Fruit fly (Drosophila melanogaster) whole organism, embryonic: ENCODE measurements around the gene CG14357.

Experiments
- Asciz ChIP-seq: fragments of 200-800 bp; sonication (Bioruptor generic); optimal IDR thresholded peaks from 2 replicates; lab custom pipeline; 2017; ENCODE audit warnings: missing biosample characterization, mild to moderate bottlenecking, missing genetic modification characterization, missing genetic modification reagents
- Atf6 ChIP-seq: fragments of 200-800 bp; sonication (Bioruptor generic); IDR thresholded peaks from 2 replicates; pipeline ENCODE4 v1.3.6; 2022; ENCODE audit warnings: missing biosample characterization, missing genetic modification characterization
- CG10147 ChIP-seq: fragments of 200-800 bp; sonication (Bioruptor generic); optimal IDR thresholded peaks from 2 replicates; lab custom pipeline; 2019; ENCODE audit warnings: missing biosample characterization, mild to moderate bottlenecking, missing genetic modification characterization, moderate library complexity
- CG10267 ChIP-seq: fragments of 200-800 bp; sonication (Bioruptor generic); optimal IDR thresholded peaks from 2 replicates; lab custom pipeline; 2018; ENCODE audit warnings: missing biosample characterization, mild to moderate bottlenecking, missing genetic modification characterization, moderate library complexity
- CG10274 ChIP-seq: fragments of 200-800 bp; sonication (Bioruptor generic); optimal IDR thresholded peaks from 3 replicates; lab custom pipeline; 2017; ENCODE audit warnings: missing biosample characterization, mild to moderate bottlenecking, missing genetic modification characterization
- CG10462 ChIP-seq: fragments of 200-800 bp; sonication (Bioruptor generic); optimal IDR thresholded peaks from 2 replicates; lab custom pipeline; 2016; ENCODE audit warnings: missing biosample characterization, missing genetic modification characterization
- CG11247 ChIP-seq: fragments of 200-800 bp; sonication (Bioruptor generic); IDR thresholded peaks from 2 replicates; pipeline ENCODE4 v1.3.6; 2022; ENCODE audit warnings: missing biosample characterization, missing genetic modification characterization
- CG12071 ChIP-seq: fragments of 200-800 bp; sonication (Bioruptor generic); optimal IDR thresholded peaks from 3 replicates; lab custom pipeline; 2018; ENCODE audit warnings: missing biosample characterization, mild to moderate bottlenecking, missing genetic modification characterization
- CG13123 ChIP-seq: fragments of 200-800 bp; sonication (Bioruptor generic); optimal IDR thresholded peaks from 2 replicates; lab custom pipeline; 2016; ENCODE audit warnings: missing biosample characterization, missing genetic modification characterization
- CG1602 ChIP-seq: fragments of 200-800 bp; sonication (Bioruptor generic); optimal IDR thresholded peaks from 3 replicates; lab custom pipeline; 2016; ENCODE audit warnings: missing biosample characterization, missing genetic modification characterization
- CG16815 ChIP-seq: fragments of 200-800 bp; sonication (Bioruptor generic); optimal IDR thresholded peaks from 3 replicates; lab custom pipeline; 2017; ENCODE audit warnings: missing biosample characterization, mild to moderate bottlenecking, missing genetic modification characterization
- CG17802 ChIP-seq: fragments of 200-800 bp; sonication (Bioruptor generic); optimal IDR thresholded peaks from 2 replicates; lab custom pipeline; 2018; ENCODE audit warnings: missing biosample characterization, mild to moderate bottlenecking, missing genetic modification characterization, moderate library complexity
- CG17829 ChIP-seq: fragments of 200-800 bp; optimal IDR thresholded peaks from 2 replicates; lab custom pipeline; 2019; ENCODE audit warnings: missing biosample characterization, mild to moderate bottlenecking, missing genetic modification characterization, moderate library complexity
- CG18476 ChIP-seq: fragments of 200-800 bp; sonication (Bioruptor generic); optimal IDR thresholded peaks from 2 replicates; lab custom pipeline; 2016; ENCODE audit warnings: missing biosample characterization, mild to moderate bottlenecking, missing genetic modification characterization
- CG2116 ChIP-seq: fragments of 200-800 bp; sonication (Bioruptor generic); optimal IDR thresholded peaks from 3 replicates; lab custom pipeline; 2018; ENCODE audit warnings: missing biosample characterization, mild to moderate bottlenecking, missing genetic modification characterization
- CG4282 ChIP-seq: fragments of 200-800 bp; sonication (Bioruptor generic); optimal IDR thresholded peaks from 2 replicates; lab custom pipeline; 2016; ENCODE audit warnings: missing biosample characterization, missing genetic modification characterization
- CG5180 ChIP-seq: fragments of 200-800 bp; sonication (Bioruptor generic); optimal IDR thresholded peaks from 3 replicates; lab custom pipeline; 2017; ENCODE audit warnings: missing biosample characterization, missing genetic modification characterization, mild to moderate bottlenecking, moderate library complexity, missing genetic modification reagents
- CG6683 ChIP-seq: fragments of 200-800 bp; sonication (Bioruptor generic); optimal IDR thresholded peaks from 2 replicates; lab custom pipeline; 2017; ENCODE audit warnings: missing biosample characterization, mild to moderate bottlenecking, missing genetic modification characterization, missing genetic modification reagents
- CG7839 ChIP-seq: fragments of 200-800 bp; sonication (Bioruptor generic); optimal IDR thresholded peaks from 3 replicates; lab custom pipeline; 2018; ENCODE audit warnings: missing biosample characterization, mild to moderate bottlenecking, missing genetic modification characterization, moderate library complexity
- CG8290 ChIP-seq, 3 experiments: fragments of 200-800 bp; sonication (Bioruptor generic); optimal IDR thresholded peaks; 2 replicates each; lab custom pipeline; 2016 to 2019; ENCODE audit warnings: missing biosample characterization in 3 of 3, missing genetic modification characterization in 3 of 3, mild to moderate bottlenecking in 2 of 3, moderate library complexity in 1 of 3
- CTCF ChIP-seq: fragments of 200-800 bp; sonication (Bioruptor generic); optimal IDR thresholded peaks from 2 replicates; lab custom pipeline; 2017; ENCODE audit warnings: missing biosample characterization, mild to moderate bottlenecking, missing genetic modification characterization, moderate library complexity
- D19B ChIP-seq: fragments of 200-800 bp; sonication (Bioruptor generic); optimal IDR thresholded peaks from 2 replicates; lab custom pipeline; 2017; ENCODE audit warnings: missing biosample characterization, mild to moderate bottlenecking, missing genetic modification characterization
- Dfd ChIP-seq, 2 experiments: fragments of >200 bp; optimal IDR thresholded peaks; 2 replicates each; lab custom pipeline; 2017; ENCODE audit warnings: missing biosample characterization in 2 of 2, missing genetic modification characterization in 2 of 2
- Dp ChIP-seq: fragments of 200-800 bp; sonication (Bioruptor generic); optimal IDR thresholded peaks from 2 replicates; lab custom pipeline; 2018; ENCODE audit warnings: missing biosample characterization, mild to moderate bottlenecking, missing genetic modification characterization, moderate library complexity
- Hmr ChIP-seq: fragments of 200-800 bp; sonication (Bioruptor generic); optimal IDR thresholded peaks from 3 replicates; lab custom pipeline; 2017; ENCODE audit warnings: mild to moderate bottlenecking, missing biosample characterization, missing genetic modification reagents, missing genetic modification characterization
- Hr78 ChIP-seq, 2 experiments: fragments of 200-800 bp in 1 of 2; fragments of >200 bp in 1 of 2; sonication (Bioruptor generic) in 1 of 2; optimal IDR thresholded peaks; 2 replicates each; lab custom pipeline; 2017 to 2019; ENCODE audit warnings: missing biosample characterization in 2 of 2, missing genetic modification characterization in 2 of 2, mild to moderate bottlenecking in 1 of 2, moderate library complexity in 1 of 2
- Hsf ChIP-seq: fragments of 200-800 bp; sonication (Bioruptor generic); optimal IDR thresholded peaks from 3 replicates; lab custom pipeline; 2016; ENCODE audit warnings: missing biosample characterization, missing genetic modification characterization
- Lpt ChIP-seq: fragments of >200 bp; optimal IDR thresholded peaks from 2 replicates; lab custom pipeline; 2018; ENCODE audit warnings: missing biosample characterization, missing genetic modification characterization
- Mad ChIP-seq: fragments of 200-800 bp; sonication (Bioruptor generic); optimal IDR thresholded peaks from 2 replicates; lab custom pipeline; 2016; ENCODE audit warnings: missing biosample characterization, missing genetic modification characterization
- NC2β ChIP-seq: fragments of 200-800 bp; sonication (Bioruptor generic); optimal IDR thresholded peaks from 2 replicates; lab custom pipeline; 2016; ENCODE audit warnings: missing biosample characterization, missing genetic modification characterization
- Oaz ChIP-seq: fragments of 200-800 bp; sonication (Bioruptor generic); IDR thresholded peaks from 2 replicates; pipeline ENCODE4 v1.3.6; 2022; ENCODE audit warnings: missing biosample characterization, missing genetic modification characterization
- ash1 ChIP-seq: fragments of 200-800 bp; sonication (Bioruptor generic); optimal IDR thresholded peaks from 2 replicates; lab custom pipeline; 2018; ENCODE audit warnings: missing biosample characterization, mild to moderate bottlenecking, missing genetic modification characterization
- fd3F ChIP-seq: fragments of 200-800 bp; sonication (Bioruptor generic); optimal IDR thresholded peaks from 2 replicates; lab custom pipeline; 2018; ENCODE audit warnings: missing biosample characterization, mild to moderate bottlenecking, missing genetic modification characterization, moderate library complexity
- gem ChIP-seq: fragments of 200-800 bp; sonication (Bioruptor generic); optimal IDR thresholded peaks from 2 replicates; lab custom pipeline; 2019; ENCODE audit warnings: missing biosample characterization, mild to moderate bottlenecking, missing genetic modification characterization, moderate library complexity
- grau ChIP-seq: fragments of 200-800 bp; optimal IDR thresholded peaks from 3 replicates; lab custom pipeline; 2019; ENCODE audit warnings: missing biosample characterization, mild to moderate bottlenecking, missing genetic modification characterization, moderate library complexity
- gt ChIP-seq: fragments of 200-800 bp; sonication (Bioruptor generic); IDR thresholded peaks from 2 replicates; pipeline ENCODE4 v1.3.6; 2022; ENCODE audit warnings: missing biosample characterization, missing genetic modification characterization
- hbn ChIP-seq: fragments of 200-800 bp; sonication (Bioruptor generic); IDR thresholded peaks from 2 replicates; pipeline ENCODE4 v1.3.6; 2022; ENCODE audit warnings: missing biosample characterization, missing genetic modification characterization; ENCODE audit not compliant: partially characterized antibody
- kni ChIP-seq: fragments of 200-800 bp; sonication (Bioruptor generic); optimal IDR thresholded peaks from 3 replicates; lab custom pipeline; 2017; ENCODE audit warnings: mild to moderate bottlenecking, missing biosample characterization, missing genetic modification reagents, missing genetic modification characterization
- luna ChIP-seq: fragments of 200-800 bp; sonication (Bioruptor generic); optimal IDR thresholded peaks from 2 replicates; lab custom pipeline; 2016; ENCODE audit warnings: missing biosample characterization, missing genetic modification characterization
- nerfin-2 ChIP-seq: fragments of 200-800 bp; sonication (Bioruptor generic); IDR thresholded peaks from 2 replicates; pipeline ENCODE4 v1.3.6; 2022; ENCODE audit warnings: missing biosample characterization, missing genetic modification characterization; ENCODE audit not compliant: partially characterized antibody
- p53 ChIP-seq: fragments of 200-800 bp; sonication (Bioruptor generic); optimal IDR thresholded peaks from 2 replicates; lab custom pipeline; 2016; ENCODE audit warnings: missing biosample characterization, missing genetic modification characterization
- phol ChIP-seq: fragments of 200-800 bp; sonication (Bioruptor generic); optimal IDR thresholded peaks from 3 replicates; lab custom pipeline; 2018; ENCODE audit warnings: missing biosample characterization, mild to moderate bottlenecking, missing genetic modification characterization, moderate library complexity
- prd ChIP-seq, 3 experiments: fragments of >200 bp in 2 of 3; fragments of 200-800 bp in 1 of 3; sonication (Bioruptor generic) in 1 of 3; optimal IDR thresholded peaks in 2 of 3; IDR thresholded peaks in 1 of 3; 2 replicates in 2 of 3; 3 replicates in 1 of 3; pipeline versions ENCODE4 v1.3.6 to Lab custom; 2017 to 2022; ENCODE audit warnings: missing biosample characterization in 1 of 3, missing genetic modification characterization in 1 of 3
- rib ChIP-seq: fragments of 200-800 bp; sonication (Bioruptor generic); IDR thresholded peaks from 2 replicates; pipeline ENCODE4 v1.3.6; 2022; ENCODE audit warnings: missing biosample characterization, missing genetic modification characterization
- row ChIP-seq: fragments of 200-800 bp; sonication (Bioruptor generic); IDR thresholded peaks from 3 replicates; pipeline ENCODE4 v1.3.6; 2022; ENCODE audit warnings: missing biosample characterization, missing genetic modification characterization
- salm ChIP-seq: fragments of 200-800 bp; sonication (Bioruptor generic); optimal IDR thresholded peaks from 2 replicates; lab custom pipeline; 2018; ENCODE audit warnings: missing biosample characterization, mild to moderate bottlenecking, missing genetic modification characterization
- slou ChIP-seq: fragments of 200-800 bp; sonication (Bioruptor generic); optimal IDR thresholded peaks from 3 replicates; lab custom pipeline; 2016; ENCODE audit warnings: missing biosample characterization, missing genetic modification characterization
- zen ChIP-seq: fragments of 200-800 bp; sonication (Bioruptor generic); optimal IDR thresholded peaks from 3 replicates; lab custom pipeline; 2018; ENCODE audit warnings: missing biosample characterization, mild to moderate bottlenecking, missing genetic modification characterization, moderate library complexity

Gene CG14357

dm6 chr3R:14108158-14108921 is 3.6 kb downstream of the CG14357 start, which contains the start of gene CG12402 (continued):
- TF ChIP-seq gt (GFP tag; lab: Robert Waterston, UW), result peak; percentile 58
- TF ChIP-seq CG13123 (GFP tag; lab: Kevin White, UChicago), result peak; percentile 38
- peak; percentile 51 for TF ChIP-seq CG17802 (tag; lab: Kevin White, UChicago)
- peak; percentile 49 for TF ChIP-seq CG2116
- no peak for TF ChIP-seq nerfin-2 (GFP tag; lab: Robert Waterston, UW)
- TF ChIP-seq luna (GFP tag; lab: Kevin White, UChicago), result no peak
- peak; percentile 82 for TF ChIP-seq CG8290 (GFP tag; optimal IDR thresholded peaks at IDR 0.05; lab: Kevin White, UChicago)
- peak; percentile 53 to 90 for TF ChIP-seq CG8290 (tag; optimal IDR thresholded peaks at IDR 0.05; lab: Kevin White, UChicago)
- peak; percentile 72 for TF ChIP-seq fd3F (GFP tag; lab: Kevin White, UChicago)
- peak; percentile 75 for TF ChIP-seq CG5180
- TF ChIP-seq phol (tag; lab: Kevin White, UChicago), result peak; percentile 86
- TF ChIP-seq slou (GFP tag; lab: Kevin White, UChicago), result no peak
- TF ChIP-seq CG7839 (tag; lab: Kevin White, UChicago), result peak; percentile 89
- TF ChIP-seq CG10147 (GFP tag; lab: Kevin White, UChicago), result peak; percentile 70
- TF ChIP-seq grau (tag; lab: Kevin White, UChicago), result peak; percentile 98
- TF ChIP-seq CG10462 (GFP tag; lab: Kevin White, UChicago), result peak; percentile 62
- TF ChIP-seq CTCF (GFP tag; lab: Kevin White, UChicago), result peak; percentile 32
- peak; percentile 77 for TF ChIP-seq Atf6 (GFP tag; lab: Robert Waterston, UW)
- TF ChIP-seq CG12071 (GFP tag; lab: Kevin White, UChicago), result peak; percentile 81
- TF ChIP-seq NC2β, result peak; percentile 74
- peak; percentile 85; the same call in 1 of the 2 replicates for TF ChIP-seq rib (GFP tag; lab: Robert Waterston, UW)
- peak; percentile 51 for TF ChIP-seq zen (tag; lab: Kevin White, UChicago)
- peak; percentile 75 for TF ChIP-seq Oaz
- TF ChIP-seq CG11247 (GFP tag; lab: Robert Waterston, UW), result peak; percentile 78
- TF ChIP-seq Hmr, result peak; percentile 82
- peak; percentile 2 for TF ChIP-seq p53 (GFP tag; lab: Kevin White, UChicago)
- peak; percentile 43 for TF ChIP-seq CG16815 (GFP tag; lab: Kevin White, UChicago)
- peak; percentile 48 for TF ChIP-seq CG10274 (GFP tag; lab: Kevin White, UChicago)
- TF ChIP-seq CG1602 (GFP tag; lab: Kevin White, UChicago), result peak; percentile 80
- peak; percentile 71 for TF ChIP-seq Hsf
- TF ChIP-seq Asciz (GFP tag; lab: Kevin White, UChicago), result peak; percentile 88
- TF ChIP-seq salm (tag; lab: Kevin White, UChicago), result peak; percentile 63
- TF ChIP-seq CG18476, result peak; percentile 73
- peak; percentile 98 for TF ChIP-seq kni (GFP tag; lab: Kevin White, UChicago)
- peak; percentile 6 for TF ChIP-seq D19B (GFP tag; lab: Kevin White, UChicago)
- TF ChIP-seq prd (optimal IDR thresholded peaks at IDR 0.05; lab: Kevin White, UChicago), result no peak
- TF ChIP-seq prd (GFP tag; IDR thresholded peaks at IDR 0.05; lab: Robert Waterston, UW), result peak; percentile 84
- peak; percentile 69 for TF ChIP-seq CG6683 (GFP tag; lab: Kevin White, UChicago)
- TF ChIP-seq Dp (GFP tag; lab: Kevin White, UChicago), result peak; percentile 12
- TF ChIP-seq Hr78 (GFP tag; optimal IDR thresholded peaks at IDR 0.05; lab: Kevin White, UChicago), result peak in 1 of 2 experiments; percentile 68
- TF ChIP-seq ash1 (GFP tag; lab: Kevin White, UChicago), result peak; percentile 49
- TF ChIP-seq row (GFP tag; lab: Robert Waterston, UW), result peak; percentile 94
- TF ChIP-seq CG4282 (GFP tag; lab: Kevin White, UChicago), result no peak
- no peak for TF ChIP-seq Dfd (GFP tag; optimal IDR thresholded peaks at IDR 0.05; lab: Kevin White, UChicago)
- TF ChIP-seq Mad (GFP tag; lab: Kevin White, UChicago), result peak; percentile 74
- TF ChIP-seq Lpt, result no peak
- TF ChIP-seq hbn (GFP tag; lab: Robert Waterston, UW), result peak; percentile 29; the same call in 1 of the 2 replicates
- peak; percentile 91 for TF ChIP-seq gem
- TF ChIP-seq CG10267 (tag; lab: Kevin White, UChicago), result peak; percentile 78
- peak; percentile 91 for TF ChIP-seq CG17829 (tag; lab: Kevin White, UChicago)
